Worm (Caenorhabditis elegans) whole organism, midembryonic: ENCODE measurements around the gene fbxb-46.

Experiments used
- T22C8.4 ChIP-seq: fragments of 200-800 bp; sonication (Bioruptor generic); IDR thresholded peaks from 2 replicates; pipeline ENCODE4 v1.3.6; 2022; ENCODE audit warnings: missing genetic modification characterization, missing compliant biosample characterization
- cog-1 ChIP-seq: sonication (generic microtip); optimal IDR thresholded peaks from 2 replicates; lab custom pipeline; 2016; ENCODE audit warnings: missing genetic modification characterization, missing compliant biosample characterization
- flt-1 ChIP-seq: fragments of 200-800 bp; sonication (Bioruptor generic); IDR thresholded peaks from 2 replicates; pipeline ENCODE4 v1.3.6; 2022; ENCODE audit warnings: missing genetic modification characterization, missing compliant biosample characterization
- klf-2 ChIP-seq: fragments of 200-800 bp; sonication (Bioruptor generic); conservative IDR thresholded peaks from 2 replicates; pipeline ENCODE4 v1.3.6; 2022; ENCODE audit warnings: missing genetic modification reagents, missing genetic modification characterization, missing compliant biosample characterization
- med-1 ChIP-seq: sonication (generic microtip); optimal IDR thresholded peaks from 2 replicates; lab custom pipeline; 2017; ENCODE audit warnings: missing genetic modification characterization, mild to moderate bottlenecking, missing compliant biosample characterization, antibody characterized with exemption, missing genetic modification reagents; ENCODE audit not compliant: insufficient read depth
- ref-1 ChIP-seq: fragments of 200-800 bp; sonication (Bioruptor generic); conservative IDR thresholded peaks from 2 replicates; pipeline ENCODE4 v1.3.6; 2022; ENCODE audit warnings: missing genetic modification reagents, missing genetic modification characterization, missing compliant biosample characterization
- tab-1 ChIP-seq: fragments of 200-800 bp; sonication (Bioruptor generic); IDR thresholded peaks from 2 replicates; pipeline ENCODE4 v1.3.6; 2022; ENCODE audit warnings: missing genetic modification characterization, missing compliant biosample characterization
- ztf-23 ChIP-seq: fragments of 200-800 bp; sonication (Bioruptor generic); IDR thresholded peaks from 2 replicates; pipeline ENCODE4 v1.3.6; 2022; ENCODE audit warnings: missing genetic modification reagents, missing genetic modification characterization, missing compliant biosample characterization
- ztf-29 ChIP-seq: fragments of 200-800 bp; sonication (Bioruptor generic); IDR thresholded peaks from 2 replicates; pipeline ENCODE4 v1.3.6; 2022; ENCODE audit warnings: missing genetic modification reagents, missing genetic modification characterization, missing compliant biosample characterization

- TF ChIP-seq med-1 (GFP tag; lab: Kevin White, UChicago) (no peak), flt-1 (GFP tag; lab: Robert Waterston, UW) (no peak), ztf-23 (GFP tag; lab: Robert Waterston, UW) (no peak), klf-2 (GFP tag; lab: Robert Waterston, UW) (no peak), T22C8.4 (GFP tag; lab: Robert Waterston, UW) (no peak), ztf-29 (GFP tag; lab: Robert Waterston, UW) (no peak), cog-1 (tag; lab: Kevin White, UChicago) (no peak), ref-1 (GFP tag; lab: Robert Waterston, UW) (no peak), tab-1 (GFP tag; lab: Robert Waterston, UW) (no peak)
Measured at ce11 chrII:1600661-1601060, 29.7 kb upstream of the fbxb-46 start, which contains the start of gene bath-26.
